Worm (Caenorhabditis elegans): ENCODE results near the gene C28G1.2.

- TF ChIP-seq pha-4 (tag; optimal IDR thresholded peaks at IDR 0.05) (no peak), nhr-76 (tag; optimal IDR thresholded peaks at IDR 0.05) (no peak), ceh-83 (GFP tag; optimal IDR thresholded peaks at IDR 0.05) (no peak), M03D4.4 (tag; optimal IDR thresholded peaks at IDR 0.05) (no peak), unc-62 (GFP tag; optimal IDR thresholded peaks at IDR 0.05) (no peak), mab-5 (tag; optimal IDR thresholded peaks at IDR 0.05) (no peak), mep-1 (tag; optimal IDR thresholded peaks at IDR 0.05) (no peak), ceh-39 (tag; optimal IDR thresholded peaks at IDR 0.05) (no peak), nhr-12 (tag; optimal IDR thresholded peaks at IDR 0.05) (no peak), lsy-2 (tag; optimal IDR thresholded peaks at IDR 0.05) (no peak), lin-13 (tag; optimal IDR thresholded peaks at IDR 0.05) (no peak)
These were observed 43.5 kb downstream of the C28G1.2 start, which contains the start of gene C06E2.2 for ce11 chrX:8879349-8879748.
